Worm (Caenorhabditis elegans): Measurements from ENCODE around the gene srt-29.

DNA sequence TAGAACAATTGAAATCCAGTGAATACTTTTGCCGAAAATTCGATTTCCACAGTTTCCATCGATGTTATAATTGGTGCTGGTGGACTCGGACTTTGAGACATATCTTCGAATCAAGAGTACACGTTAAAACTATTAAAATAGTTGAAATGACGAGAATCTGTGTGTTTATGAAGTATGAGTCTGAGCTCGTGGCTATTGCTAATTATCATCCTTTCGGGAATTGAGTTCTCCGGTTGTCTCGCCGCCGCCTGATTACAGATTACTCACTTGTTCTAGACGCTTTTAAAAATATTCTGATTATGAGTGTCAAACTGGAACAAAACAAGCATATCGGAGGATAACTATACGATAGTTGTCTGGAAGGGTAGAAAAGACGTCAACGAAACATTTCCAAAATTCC, 19.2 kb upstream of the srt-29 start, which contains the start of gene srg-56:
- TF ChIP-seq lin-15B (tag; optimal IDR thresholded peaks at IDR 0.05) (no peak), elt-1 (tag; optimal IDR thresholded peaks at IDR 0.05) (no peak), pqm-1 (tag; optimal IDR thresholded peaks at IDR 0.05) (no peak), ztf-11 (tag; optimal IDR thresholded peaks at IDR 0.05) (no peak)

Measured in whole organism, L3 larva.